Worm (Caenorhabditis elegans) whole organism, L4 larva: ENCODE data around the gene ugt-19.

Source experiments
- F10B5.3 ChIP-seq: sonication (generic microtip); optimal IDR thresholded peaks from 2 replicates; lab custom pipeline; 2016; ENCODE audit warnings: mild to moderate bottlenecking, missing genetic modification characterization, missing compliant biosample characterization
- F37D6.2 ChIP-seq: sonication (generic microtip); optimal IDR thresholded peaks from 2 replicates; lab custom pipeline; 2016; ENCODE audit warnings: mild to moderate bottlenecking, missing genetic modification characterization, missing compliant biosample characterization
- F49E8.2 ChIP-seq: sonication (generic microtip); optimal IDR thresholded peaks from 2 replicates; lab custom pipeline; 2016; ENCODE audit warnings: missing compliant biosample characterization, mild to moderate bottlenecking, missing genetic modification characterization, borderline replicate concordance
- T20F7.1 ChIP-seq: fragments of 200-800 bp; sonication (Bioruptor generic); optimal IDR thresholded peaks from 2 replicates; lab custom pipeline; 2018; ENCODE audit warnings: mild to moderate bottlenecking, missing genetic modification characterization, missing compliant biosample characterization
- T26A8.4 ChIP-seq: fragments of 200-800 bp; sonication (Bioruptor generic); IDR thresholded peaks from 2 replicates; pipeline ENCODE4 v1.3.6; 2022; ENCODE audit warnings: missing genetic modification characterization, missing compliant biosample characterization
- Y105C5A.15 ChIP-seq: fragments of 200-800 bp; sonication (Bioruptor generic); IDR thresholded peaks from 2 replicates; pipeline ENCODE4 v1.3.6; 2022; ENCODE audit warnings: missing genetic modification characterization, missing compliant biosample characterization
- ZK337.2 ChIP-seq: fragments of 200-800 bp; sonication (Bioruptor generic); IDR thresholded peaks from 2 replicates; pipeline ENCODE4 v1.3.6; 2022; ENCODE audit warnings: missing genetic modification reagents, missing genetic modification characterization, missing compliant biosample characterization
- aly-2 ChIP-seq: sonication (generic microtip); optimal IDR thresholded peaks from 2 replicates; lab custom pipeline; 2018; ENCODE audit warnings: missing biosample characterization, missing genetic modification characterization
- attf-4 ChIP-seq: sonication (generic microtip); optimal IDR thresholded peaks from 3 replicates; lab custom pipeline; 2017; ENCODE audit warnings: missing biosample characterization, missing genetic modification characterization
- ceh-28 ChIP-seq: fragments of 150-350 bp; optimal IDR thresholded peaks from 2 replicates; lab custom pipeline; 2014; ENCODE audit warnings: missing biosample characterization, missing genetic modification reagents, missing genetic modification characterization
- ceh-62 ChIP-seq: sonication (generic microtip); optimal IDR thresholded peaks from 2 replicates; lab custom pipeline; 2017; ENCODE audit warnings: missing biosample characterization, missing genetic modification characterization
- ceh-82 ChIP-seq: sonication (generic microtip); optimal IDR thresholded peaks from 2 replicates; lab custom pipeline; 2017; ENCODE audit warnings: missing biosample characterization, missing genetic modification characterization
- ces-1 ChIP-seq: fragments of 150-350 bp; sonication (generic microtip); optimal IDR thresholded peaks from 4 replicates; lab custom pipeline; 2014; ENCODE audit warnings: missing biosample characterization, missing genetic modification reagents, missing genetic modification characterization
- ctbp-1 ChIP-seq: fragments of 200-800 bp; sonication (Bioruptor generic); IDR thresholded peaks from 2 replicates; pipeline ENCODE4 v1.3.6; 2022; ENCODE audit warnings: missing genetic modification reagents, missing genetic modification characterization, missing compliant biosample characterization
- daf-12 ChIP-seq: fragments of 150-350 bp; optimal IDR thresholded peaks from 2 replicates; lab custom pipeline; 2014; ENCODE audit warnings: missing biosample characterization, missing genetic modification reagents, missing genetic modification characterization
- dmd-6 ChIP-seq: fragments of 200-800 bp; sonication (Bioruptor generic); IDR thresholded peaks from 2 replicates; pipeline ENCODE4 v1.3.6; 2022; ENCODE audit warnings: missing genetic modification reagents, missing genetic modification characterization, missing compliant biosample characterization
- dmd-9 ChIP-seq: fragments of 200-800 bp; sonication (Bioruptor generic); IDR thresholded peaks from 2 replicates; pipeline ENCODE4 v1.3.6; 2022; ENCODE audit warnings: missing genetic modification reagents, missing genetic modification characterization, missing compliant biosample characterization
- dve-1 ChIP-seq: sonication (generic microtip); optimal IDR thresholded peaks from 2 replicates; lab custom pipeline; 2017; ENCODE audit warnings: antibody characterized with exemption, mild to moderate bottlenecking, missing genetic modification characterization, missing compliant biosample characterization; ENCODE audit not compliant: insufficient read depth
- egl-43 ChIP-seq: fragments of 200-800 bp; sonication (Bioruptor generic); IDR thresholded peaks from 2 replicates; pipeline ENCODE4 v1.3.6; 2022; ENCODE audit warnings: missing genetic modification reagents, missing genetic modification characterization, missing compliant biosample characterization
- fos-1 ChIP-seq: fragments of 150-350 bp; optimal IDR thresholded peaks from 2 replicates; lab custom pipeline; 2014; ENCODE audit warnings: missing biosample characterization, missing genetic modification characterization
- hif-1 ChIP-seq, 2 experiments: sonication (generic microtip); optimal IDR thresholded peaks; 2 replicates each; lab custom pipeline; 2016 to 2017; ENCODE audit warnings: missing compliant biosample characterization in 2 of 2, missing genetic modification characterization in 2 of 2, missing genetic modification reagents in 2 of 2, missing genotype in 2 of 2, mild to moderate bottlenecking in 1 of 2
- hlh-11 ChIP-seq: fragments of 200-800 bp; sonication (Bioruptor generic); optimal IDR thresholded peaks from 2 replicates; lab custom pipeline; 2018; ENCODE audit warnings: mild to moderate bottlenecking, missing genetic modification characterization, missing compliant biosample characterization
- hmg-1.1 ChIP-seq: fragments of 200-800 bp; sonication (Bioruptor generic); IDR thresholded peaks from 2 replicates; pipeline ENCODE4 v1.3.6; 2022; ENCODE audit warnings: missing genetic modification reagents, missing genetic modification characterization, missing compliant biosample characterization
- jun-1 ChIP-seq: fragments of 150-350 bp; optimal IDR thresholded peaks from 2 replicates; lab custom pipeline; 2014; ENCODE audit warnings: missing biosample characterization, missing genetic modification reagents, missing genetic modification characterization
- lin-1 ChIP-seq: fragments of 200-800 bp; sonication (Bioruptor generic); IDR thresholded peaks from 2 replicates; pipeline ENCODE4 v1.3.6; 2022; ENCODE audit warnings: missing genetic modification reagents, missing genetic modification characterization, missing compliant biosample characterization
- lin-13 ChIP-seq: fragments of 150-350 bp; optimal IDR thresholded peaks from 2 replicates; lab custom pipeline; 2014; ENCODE audit warnings: missing biosample characterization, missing genetic modification reagents, missing genetic modification characterization
- lir-3 ChIP-seq: sonication (generic microtip); optimal IDR thresholded peaks from 2 replicates; lab custom pipeline; 2016; ENCODE audit warnings: mild to moderate bottlenecking, missing genetic modification characterization, missing compliant biosample characterization
- lsy-2 ChIP-seq, 2 experiments: fragments of 150-350 bp in 1 of 2; sonication (generic microtip) in 1 of 2; optimal IDR thresholded peaks; 2 replicates each; lab custom pipeline; 2014 to 2017; ENCODE audit warnings: missing biosample characterization in 2 of 2, missing genetic modification characterization in 2 of 2
- madf-9 ChIP-seq: fragments of 200-800 bp; sonication (Bioruptor generic); conservative IDR thresholded peaks from 2 replicates; pipeline ENCODE4 v1.3.6; 2022; ENCODE audit warnings: missing genetic modification reagents, missing genetic modification characterization, missing compliant biosample characterization
- mdl-1 ChIP-seq, 2 experiments: fragments of 150-350 bp in 1 of 2; sonication (generic microtip) in 1 of 2; optimal IDR thresholded peaks; 2 replicates each; lab custom pipeline; 2014 to 2017; ENCODE audit warnings: missing biosample characterization in 2 of 2, missing genetic modification characterization in 2 of 2
- mep-1 ChIP-seq: fragments of 150-350 bp; sonication (generic microtip); optimal IDR thresholded peaks from 3 replicates; lab custom pipeline; 2014; ENCODE audit warnings: missing biosample characterization, missing genetic modification characterization
- mxl-2 ChIP-seq: fragments of 200-800 bp; sonication (Bioruptor generic); conservative IDR thresholded peaks from 2 replicates; pipeline ENCODE4 v1.3.6; 2022; ENCODE audit warnings: missing genetic modification reagents, missing genetic modification characterization, missing compliant biosample characterization
- mxl-3 ChIP-seq: fragments of 200-800 bp; sonication (Bioruptor generic); optimal IDR thresholded peaks from 2 replicates; lab custom pipeline; 2018; ENCODE audit warnings: mild to moderate bottlenecking, missing genetic modification characterization, missing compliant biosample characterization
- nhr-102 ChIP-seq: sonication (generic microtip); optimal IDR thresholded peaks from 2 replicates; lab custom pipeline; 2016; ENCODE audit warnings: mild to moderate bottlenecking, missing genetic modification characterization, moderate library complexity, missing compliant biosample characterization
- nhr-28 ChIP-seq: fragments of 150-350 bp; optimal IDR thresholded peaks from 2 replicates; lab custom pipeline; 2014; ENCODE audit warnings: missing biosample characterization, missing genetic modification characterization
- nhr-41 ChIP-seq: fragments of 200-800 bp; sonication (Bioruptor generic); IDR thresholded peaks from 2 replicates; pipeline ENCODE4 v1.3.6; 2022; ENCODE audit warnings: missing genetic modification reagents, missing genetic modification characterization, missing compliant biosample characterization
- nhr-6 ChIP-seq: fragments of 150-350 bp; optimal IDR thresholded peaks from 2 replicates; lab custom pipeline; 2014; ENCODE audit warnings: missing biosample characterization, missing genetic modification characterization
- rbr-2 ChIP-seq: sonication (generic microtip); optimal IDR thresholded peaks from 2 replicates; lab custom pipeline; 2016; ENCODE audit warnings: missing genotype, missing genetic modification characterization, missing compliant biosample characterization
- saeg-2 ChIP-seq: fragments of 200-800 bp; sonication (Bioruptor generic); IDR thresholded peaks from 2 replicates; pipeline ENCODE4 v1.3.6; 2022; ENCODE audit warnings: missing genetic modification reagents, missing genetic modification characterization, missing compliant biosample characterization
- sdz-12 ChIP-seq: fragments of 200-800 bp; sonication (Bioruptor generic); optimal IDR thresholded peaks from 2 replicates; lab custom pipeline; 2018; ENCODE audit warnings: mild to moderate bottlenecking, missing genetic modification characterization, missing compliant biosample characterization
- set-16 ChIP-seq: fragments of 200-800 bp; sonication (Bioruptor generic); IDR thresholded peaks from 2 replicates; pipeline ENCODE4 v1.3.6; 2022; ENCODE audit warnings: missing genetic modification reagents, missing genetic modification characterization, missing compliant biosample characterization
- skn-1 ChIP-seq: fragments of 150-350 bp; optimal IDR thresholded peaks from 2 replicates; lab custom pipeline; 2014; ENCODE audit warnings: missing biosample characterization, missing genetic modification characterization
- snpc-1.2 ChIP-seq: fragments of 200-800 bp; sonication (Bioruptor generic); IDR thresholded peaks from 2 replicates; pipeline ENCODE4 v1.3.6; 2022; ENCODE audit warnings: missing genetic modification reagents, missing genetic modification characterization, missing compliant biosample characterization
- snpc-4 ChIP-seq: fragments of 150-350 bp; optimal IDR thresholded peaks from 2 replicates; lab custom pipeline; 2014; ENCODE audit warnings: missing biosample characterization, missing genetic modification characterization
- spr-1 ChIP-seq: sonication (generic microtip); optimal IDR thresholded peaks from 2 replicates; lab custom pipeline; 2016; ENCODE audit warnings: mild to moderate bottlenecking, missing genetic modification characterization, missing compliant biosample characterization
- spr-3 ChIP-seq: fragments of 200-800 bp; sonication (Bioruptor generic); optimal IDR thresholded peaks from 2 replicates; lab custom pipeline; 2018; ENCODE audit warnings: mild to moderate bottlenecking, missing genetic modification characterization, missing compliant biosample characterization
- tra-1 ChIP-seq: fragments of 200-800 bp; sonication (Bioruptor generic); IDR thresholded peaks from 2 replicates; pipeline ENCODE4 v1.3.6; 2022; ENCODE audit warnings: missing genetic modification reagents, missing genetic modification characterization, missing compliant biosample characterization
- vab-7 ChIP-seq: fragments of 200-800 bp; sonication (Bioruptor generic); IDR thresholded peaks from 2 replicates; pipeline ENCODE4 v1.3.6; 2022; ENCODE audit warnings: missing genetic modification reagents, missing genetic modification characterization, missing compliant biosample characterization
- zip-2 ChIP-seq: fragments of 150-350 bp; optimal IDR thresholded peaks from 2 replicates; lab custom pipeline; 2014; ENCODE audit warnings: missing biosample characterization, missing genetic modification characterization
- ztf-11 ChIP-seq: fragments of 150-350 bp; optimal IDR thresholded peaks from 2 replicates; lab custom pipeline; 2014; ENCODE audit warnings: missing biosample characterization, missing genetic modification characterization
- ztf-7 ChIP-seq: fragments of 150-350 bp; optimal IDR thresholded peaks from 2 replicates; lab custom pipeline; 2014; ENCODE audit warnings: missing biosample characterization, missing genetic modification characterization

Gene ugt-19

ce11 chrIV:6093477-6094314 is 13.9 kb upstream of the ugt-19 start, which contains the start of gene cpi-1 (continued):
- TF ChIP-seq mdl-1 (tag; optimal IDR thresholded peaks at IDR 0.05; lab: Kevin White, UChicago): peak in 1 of 2 experiments; percentile 23
- no peak for TF ChIP-seq ceh-82 (tag; lab: Kevin White, UChicago)
- TF ChIP-seq mep-1 (tag; lab: Kevin White, UChicago): no peak
- TF ChIP-seq lir-3: no peak
- TF ChIP-seq dmd-6 (GFP tag; lab: Robert Waterston, UW): peak; percentile 47
- peak; percentile 54 for TF ChIP-seq nhr-6 (tag; lab: Kevin White, UChicago)
- TF ChIP-seq ztf-7 (tag; lab: Kevin White, UChicago): no peak
- peak; percentile 48; the same call in 1 of the 2 replicates for TF ChIP-seq snpc-1.2
- TF ChIP-seq mxl-3 (GFP tag; lab: Kevin White, UChicago): no peak
- TF ChIP-seq ZK337.2 (GFP tag; lab: Robert Waterston, UW): no peak
- TF ChIP-seq F49E8.2 (tag; lab: Kevin White, UChicago): no peak
- no peak for TF ChIP-seq aly-2 (tag; lab: Kevin White, UChicago)
- no peak for TF ChIP-seq daf-12 (tag; lab: Kevin White, UChicago)
- TF ChIP-seq T26A8.4 (GFP tag; lab: Robert Waterston, UW): no peak
- no peak for TF ChIP-seq ces-1 (GFP tag; lab: Kevin White, UChicago)
- TF ChIP-seq lsy-2 (tag; optimal IDR thresholded peaks at IDR 0.05; lab: Kevin White, UChicago): peak in 1 of 2 experiments; percentile 5
- TF ChIP-seq ceh-62: no peak
- no peak for TF ChIP-seq spr-3
- TF ChIP-seq vab-7 (GFP tag; lab: Robert Waterston, UW): no peak
- TF ChIP-seq jun-1 (tag; lab: Kevin White, UChicago): peak; percentile 3
- TF ChIP-seq hmg-1.1 (GFP tag; lab: Robert Waterston, UW): no peak
- TF ChIP-seq spr-1 (tag; lab: Kevin White, UChicago): no peak
- TF ChIP-seq T20F7.1 (GFP tag; lab: Kevin White, UChicago): no peak
- TF ChIP-seq ctbp-1 (GFP tag; lab: Robert Waterston, UW): no peak
- no peak for TF ChIP-seq saeg-2 (GFP tag; lab: Robert Waterston, UW)
- peak; percentile 85 for TF ChIP-seq dve-1 (tag; lab: Kevin White, UChicago)
- TF ChIP-seq hif-1 (tag; optimal IDR thresholded peaks at IDR 0.05; lab: Kevin White, UChicago): no peak
- no peak for TF ChIP-seq lin-1 (GFP tag; lab: Robert Waterston, UW)
- TF ChIP-seq lin-13 (GFP tag; lab: Kevin White, UChicago): no peak
- TF ChIP-seq skn-1 (tag; lab: Kevin White, UChicago): no peak
- TF ChIP-seq Y105C5A.15 (GFP tag; lab: Robert Waterston, UW): no peak
- TF ChIP-seq madf-9 (GFP tag; lab: Robert Waterston, UW): no peak
- no peak for TF ChIP-seq tra-1 (GFP tag; lab: Robert Waterston, UW)
- no peak for TF ChIP-seq set-16 (GFP tag; lab: Robert Waterston, UW)
- TF ChIP-seq zip-2: no peak
- no peak for TF ChIP-seq F37D6.2 (tag; lab: Kevin White, UChicago)
- no peak for TF ChIP-seq mxl-2
- TF ChIP-seq sdz-12 (GFP tag; lab: Kevin White, UChicago): no peak
- peak; percentile 54 for TF ChIP-seq nhr-28 (tag; lab: Kevin White, UChicago)
- TF ChIP-seq attf-4 (tag; lab: Kevin White, UChicago): no peak
- no peak for TF ChIP-seq egl-43
- TF ChIP-seq snpc-4 (tag; lab: Kevin White, UChicago): no peak
- no peak for TF ChIP-seq rbr-2 (tag; lab: Kevin White, UChicago)
- no peak for TF ChIP-seq nhr-102 (tag; lab: Kevin White, UChicago)
- TF ChIP-seq F10B5.3: no peak
- TF ChIP-seq dmd-9 (GFP tag; lab: Robert Waterston, UW): no peak
- no peak for TF ChIP-seq ceh-28 (tag; lab: Kevin White, UChicago)
- peak; percentile 61 for TF ChIP-seq hlh-11
- no peak for TF ChIP-seq nhr-41
- TF ChIP-seq fos-1: no peak
- no peak for TF ChIP-seq ztf-11 (tag; lab: Kevin White, UChicago)
